Worm (Caenorhabditis elegans): Measurements from ENCODE around the gene F41B4.1.

- no peak for TF ChIP-seq ama-1 (optimal IDR thresholded peaks at IDR 0.05)
- TF ChIP-seq ceh-13 (GFP tag; optimal IDR thresholded peaks at IDR 0.05) = no peak
- no peak for TF ChIP-seq hnd-1 (tag; optimal IDR thresholded peaks at IDR 0.05)
- no peak for TF ChIP-seq flt-1 (GFP tag; IDR thresholded peaks at IDR 0.05)
- TF ChIP-seq hmbx-1 (tag; optimal IDR thresholded peaks at IDR 0.05) = no peak
- no peak for TF ChIP-seq tbx-11 (GFP tag; IDR thresholded peaks at IDR 0.05)
- no peak for TF ChIP-seq ceh-36 (tag; optimal IDR thresholded peaks at IDR 0.05)
- TF ChIP-seq scrt-1 (GFP tag; IDR thresholded peaks at IDR 0.05) = no peak
- TF ChIP-seq aly-1 (tag; optimal IDR thresholded peaks at IDR 0.05) = no peak
- TF ChIP-seq B0310.2 (tag; optimal IDR thresholded peaks at IDR 0.05) = no peak
- TF ChIP-seq ets-7 (tag; optimal IDR thresholded peaks at IDR 0.05) = no peak
- no peak for TF ChIP-seq hmg-4 (GFP tag; optimal IDR thresholded peaks at IDR 0.05)
Measured at ce11 chrX:6835166-6835565, 9.5 kb upstream of the F41B4.1 start, which contains the start of gene F41B4.2.
